Fruit fly (Drosophila melanogaster) whole organism, embryonic: ENCODE results near the gene CG7080.

Experiments used
- Awh ChIP-seq: fragments of 200-800 bp; sonication (Bioruptor generic); IDR thresholded peaks from 2 replicates; pipeline ENCODE4, ENCODE4 v1.3.6; 2022; ENCODE audit warnings: missing biosample characterization, missing genetic modification characterization
- CG10321 ChIP-seq: fragments of 200-800 bp; sonication (Bioruptor generic); IDR thresholded peaks from 2 replicates; pipeline ENCODE4 v1.3.6; 2022; ENCODE audit warnings: missing biosample characterization, missing genetic modification characterization
- CG11723 ChIP-seq: fragments of 200-800 bp; sonication (Bioruptor generic); optimal IDR thresholded peaks from 2 replicates; lab custom pipeline; 2017; ENCODE audit warnings: missing biosample characterization, mild to moderate bottlenecking, missing genetic modification characterization
- CG12299 ChIP-seq: fragments of 200-800 bp; sonication (Bioruptor generic); optimal IDR thresholded peaks from 2 replicates; lab custom pipeline; 2018; ENCODE audit warnings: missing biosample characterization, mild to moderate bottlenecking, missing genetic modification characterization
- CG13296 ChIP-seq: fragments of 200-800 bp; sonication (Bioruptor generic); optimal IDR thresholded peaks from 3 replicates; lab custom pipeline; 2018; ENCODE audit warnings: missing biosample characterization, mild to moderate bottlenecking, missing genetic modification characterization
- CG14710 ChIP-seq: fragments of 200-800 bp; sonication (Bioruptor generic); optimal IDR thresholded peaks from 3 replicates; lab custom pipeline; 2019; ENCODE audit warnings: missing biosample characterization, mild to moderate bottlenecking, missing genetic modification characterization, moderate library complexity
- CG16863 ChIP-seq: fragments of 200-800 bp; sonication (Bioruptor generic); optimal IDR thresholded peaks from 3 replicates; lab custom pipeline; 2016; ENCODE audit warnings: missing biosample characterization, missing genetic modification characterization
- CG17385 ChIP-seq: fragments of 200-800 bp; sonication (Bioruptor generic); optimal IDR thresholded peaks from 3 replicates; lab custom pipeline; 2018; ENCODE audit warnings: missing biosample characterization, mild to moderate bottlenecking, missing genetic modification characterization
- CG17568 ChIP-seq: fragments of 200-800 bp; sonication (Bioruptor generic); optimal IDR thresholded peaks from 2 replicates; lab custom pipeline; 2018; ENCODE audit warnings: missing biosample characterization, mild to moderate bottlenecking, missing genetic modification characterization, moderate library complexity
- CG18262 ChIP-seq: fragments of 200-800 bp; optimal IDR thresholded peaks from 3 replicates; lab custom pipeline; 2019; ENCODE audit warnings: missing biosample characterization, mild to moderate bottlenecking, missing genetic modification characterization, moderate library complexity
- CG2116 ChIP-seq: fragments of 200-800 bp; sonication (Bioruptor generic); optimal IDR thresholded peaks from 3 replicates; lab custom pipeline; 2018; ENCODE audit warnings: missing biosample characterization, mild to moderate bottlenecking, missing genetic modification characterization
- CG2202 ChIP-seq: fragments of 200-800 bp; sonication (Bioruptor generic); optimal IDR thresholded peaks from 2 replicates; lab custom pipeline; 2018; ENCODE audit warnings: missing biosample characterization, mild to moderate bottlenecking, missing genetic modification characterization
- CG33557 ChIP-seq: fragments of 200-800 bp; sonication (Bioruptor generic); optimal IDR thresholded peaks from 2 replicates; lab custom pipeline; 2019; ENCODE audit warnings: missing biosample characterization, mild to moderate bottlenecking, missing genetic modification characterization, moderate library complexity
- CG42726 ChIP-seq: fragments of 200-800 bp; sonication (Bioruptor generic); IDR thresholded peaks from 2 replicates; pipeline ENCODE4 v1.3.6; 2022; ENCODE audit warnings: missing biosample characterization, missing genetic modification characterization; ENCODE audit not compliant: partially characterized antibody
- CG6854 ChIP-seq: fragments of 200-800 bp; sonication (Bioruptor generic); optimal IDR thresholded peaks from 3 replicates; lab custom pipeline; 2017; ENCODE audit warnings: missing biosample characterization, mild to moderate bottlenecking, missing genetic modification characterization
- CG7372 ChIP-seq: fragments of 200-800 bp; sonication (Bioruptor generic); IDR thresholded peaks from 2 replicates; pipeline ENCODE4 v1.3.6; 2022; ENCODE audit warnings: missing biosample characterization, missing genetic modification characterization
- CG8388 ChIP-seq: fragments of 200-800 bp; sonication (Bioruptor generic); optimal IDR thresholded peaks from 2 replicates; lab custom pipeline; 2019; ENCODE audit warnings: missing biosample characterization, mild to moderate bottlenecking, missing genetic modification characterization, moderate library complexity
- CG8765 ChIP-seq: fragments of 200-800 bp; sonication (Bioruptor generic); IDR thresholded peaks from 2 replicates; pipeline ENCODE4 v1.3.6; 2022; ENCODE audit warnings: missing biosample characterization, missing genetic modification characterization
- CG8924 ChIP-seq: fragments of 200-800 bp; optimal IDR thresholded peaks from 3 replicates; lab custom pipeline; 2019; ENCODE audit warnings: missing biosample characterization, mild to moderate bottlenecking, missing genetic modification characterization, moderate library complexity
- CG9609 ChIP-seq: fragments of 200-800 bp; sonication (Bioruptor generic); optimal IDR thresholded peaks from 3 replicates; lab custom pipeline; 2016; ENCODE audit warnings: missing biosample characterization, missing genetic modification characterization
- Chrac-16 ChIP-seq: fragments of 200-800 bp; sonication (Bioruptor generic); optimal IDR thresholded peaks from 3 replicates; lab custom pipeline; 2016; ENCODE audit warnings: missing biosample characterization, missing genetic modification characterization
- D ChIP-seq, 2 experiments: fragments of 200-800 bp in 1 of 2; fragments of >200 bp in 1 of 2; sonication (Bioruptor generic) in 1 of 2; optimal IDR thresholded peaks; 2 replicates in 1 of 2; 3 replicates in 1 of 2; lab custom pipeline; 2017; ENCODE audit warnings: mild to moderate bottlenecking in 1 of 2, missing biosample characterization in 1 of 2, missing genetic modification characterization in 1 of 2, missing genetic modification reagents in 1 of 2
- Doc2 ChIP-seq: fragments of 200-800 bp; sonication (Bioruptor generic); IDR thresholded peaks from 2 replicates; pipeline ENCODE4 v1.3.6; 2022; ENCODE audit warnings: missing biosample characterization, missing genetic modification characterization
- Drgx ChIP-seq: fragments of 200-800 bp; sonication (Bioruptor generic); IDR thresholded peaks from 2 replicates; pipeline ENCODE4 v1.3.6; 2022; ENCODE audit warnings: missing biosample characterization, missing genetic modification characterization
- Eip74EF ChIP-seq, 2 experiments: fragments of 200-800 bp in 1 of 2; fragments of >200 bp in 1 of 2; sonication (Bioruptor generic) in 1 of 2; optimal IDR thresholded peaks; 2 replicates each; lab custom pipeline; 2017 to 2019; ENCODE audit warnings: missing biosample characterization in 2 of 2, missing genetic modification characterization in 2 of 2, mild to moderate bottlenecking in 1 of 2, moderate library complexity in 1 of 2
- HLH3B ChIP-seq: fragments of 200-800 bp; sonication (Bioruptor generic); IDR thresholded peaks from 2 replicates; pipeline ENCODE4 v1.3.6; 2022; ENCODE audit warnings: missing biosample characterization, missing genetic modification characterization
- Hr51 ChIP-seq, 2 experiments: fragments of 200-800 bp; sonication (Bioruptor generic); optimal IDR thresholded peaks; 2 replicates in 1 of 2; 3 replicates in 1 of 2; lab custom pipeline; 2016 to 2018; ENCODE audit warnings: missing biosample characterization in 2 of 2, missing genetic modification characterization in 2 of 2, mild to moderate bottlenecking in 1 of 2, moderate library complexity in 1 of 2
- Med ChIP-seq: fragments of 200-800 bp; sonication (Bioruptor generic); peaks from one replicate; lab custom pipeline; 2016; ENCODE audit warnings: missing biosample characterization, missing genetic modification characterization, mild to moderate bottlenecking, inconsistent platforms, moderate library complexity
- Myb ChIP-seq: fragments of 200-800 bp; sonication (Bioruptor generic); optimal IDR thresholded peaks from 2 replicates; lab custom pipeline; 2016; ENCODE audit warnings: missing biosample characterization, missing genetic modification characterization
- Nf-YA ChIP-seq: fragments of 200-800 bp; sonication (Bioruptor generic); IDR thresholded peaks from 2 replicates; pipeline ENCODE4 v1.3.6; 2022; ENCODE audit warnings: missing biosample characterization, missing genetic modification characterization
- PHDP ChIP-seq: fragments of 200-800 bp; sonication (Bioruptor generic); optimal IDR thresholded peaks from 3 replicates; lab custom pipeline; 2018; ENCODE audit warnings: missing biosample characterization, mild to moderate bottlenecking, missing genetic modification characterization, moderate library complexity
- Rfx ChIP-seq: fragments of 200-800 bp; sonication (Bioruptor generic); IDR thresholded peaks from 2 replicates; pipeline ENCODE4 v1.3.6; 2022; ENCODE audit warnings: missing biosample characterization, missing genetic modification characterization
- Sox102F ChIP-seq: fragments of 200-800 bp; sonication (Bioruptor generic); optimal IDR thresholded peaks from 2 replicates; lab custom pipeline; 2018; ENCODE audit warnings: missing biosample characterization, mild to moderate bottlenecking, missing genetic modification characterization, moderate library complexity
- bsh ChIP-seq, 2 experiments: fragments of 200-800 bp; sonication (Bioruptor generic); optimal IDR thresholded peaks; 2 replicates each; lab custom pipeline; 2017 to 2018; ENCODE audit warnings: mild to moderate bottlenecking in 2 of 2, missing biosample characterization in 2 of 2, missing genetic modification characterization in 2 of 2, moderate library complexity in 1 of 2
- fd64A ChIP-seq: fragments of 200-800 bp; sonication (Bioruptor generic); optimal IDR thresholded peaks from 3 replicates; lab custom pipeline; 2018; ENCODE audit warnings: missing biosample characterization, mild to moderate bottlenecking, missing genetic modification characterization
- gce ChIP-seq: fragments of 200-800 bp; sonication (Bioruptor generic); IDR thresholded peaks from 3 replicates; pipeline ENCODE4 v1.3.6; 2022; ENCODE audit warnings: missing biosample characterization, missing genetic modification characterization
- gsb-n ChIP-seq: fragments of 200-800 bp; sonication (Bioruptor generic); optimal IDR thresholded peaks from 3 replicates; lab custom pipeline; 2018; ENCODE audit warnings: missing biosample characterization, mild to moderate bottlenecking, missing genetic modification characterization
- h ChIP-seq: fragments of >200 bp; optimal IDR thresholded peaks from 2 replicates; lab custom pipeline; 2017
- hbn ChIP-seq: fragments of 200-800 bp; sonication (Bioruptor generic); IDR thresholded peaks from 2 replicates; pipeline ENCODE4 v1.3.6; 2022; ENCODE audit warnings: missing biosample characterization, missing genetic modification characterization; ENCODE audit not compliant: partially characterized antibody
- odd ChIP-seq: fragments of 200-800 bp; sonication (Bioruptor generic); optimal IDR thresholded peaks from 2 replicates; lab custom pipeline; 2017; ENCODE audit warnings: missing biosample characterization, mild to moderate bottlenecking, missing genetic modification characterization
- phol ChIP-seq: fragments of 200-800 bp; sonication (Bioruptor generic); optimal IDR thresholded peaks from 3 replicates; lab custom pipeline; 2018; ENCODE audit warnings: missing biosample characterization, mild to moderate bottlenecking, missing genetic modification characterization, moderate library complexity
- psq ChIP-seq: fragments of 200-800 bp; sonication (Bioruptor generic); optimal IDR thresholded peaks from 2 replicates; lab custom pipeline; 2017; ENCODE audit warnings: missing biosample characterization, missing genetic modification characterization
- pzg ChIP-seq: fragments of 200-800 bp; sonication (Bioruptor generic); optimal IDR thresholded peaks from 3 replicates; lab custom pipeline; 2018; ENCODE audit warnings: missing biosample characterization, mild to moderate bottlenecking, missing genetic modification characterization, moderate library complexity
- sna ChIP-seq: fragments of 200-800 bp; sonication (Bioruptor generic); IDR thresholded peaks from 2 replicates; pipeline ENCODE4 v1.3.6; 2022; ENCODE audit warnings: missing biosample characterization, missing genetic modification characterization; ENCODE audit not compliant: partially characterized antibody
- ssp ChIP-seq: fragments of 200-800 bp; sonication (Bioruptor generic); IDR thresholded peaks from 2 replicates; pipeline ENCODE4 v1.3.6; 2022; ENCODE audit warnings: missing biosample characterization, missing genetic modification characterization
- twi ChIP-seq: fragments of 200-800 bp; optimal IDR thresholded peaks from 2 replicates; lab custom pipeline; 2019; ENCODE audit warnings: missing biosample characterization, mild to moderate bottlenecking, missing genetic modification characterization, moderate library complexity
- tx ChIP-seq: fragments of 200-800 bp; sonication (Bioruptor generic); optimal IDR thresholded peaks from 2 replicates; lab custom pipeline; 2016; ENCODE audit warnings: missing biosample characterization, missing genetic modification characterization
- yki ChIP-seq: fragments of >200 bp; optimal IDR thresholded peaks from 3 replicates; lab custom pipeline; 2018

Gene CG7080

DNA sequence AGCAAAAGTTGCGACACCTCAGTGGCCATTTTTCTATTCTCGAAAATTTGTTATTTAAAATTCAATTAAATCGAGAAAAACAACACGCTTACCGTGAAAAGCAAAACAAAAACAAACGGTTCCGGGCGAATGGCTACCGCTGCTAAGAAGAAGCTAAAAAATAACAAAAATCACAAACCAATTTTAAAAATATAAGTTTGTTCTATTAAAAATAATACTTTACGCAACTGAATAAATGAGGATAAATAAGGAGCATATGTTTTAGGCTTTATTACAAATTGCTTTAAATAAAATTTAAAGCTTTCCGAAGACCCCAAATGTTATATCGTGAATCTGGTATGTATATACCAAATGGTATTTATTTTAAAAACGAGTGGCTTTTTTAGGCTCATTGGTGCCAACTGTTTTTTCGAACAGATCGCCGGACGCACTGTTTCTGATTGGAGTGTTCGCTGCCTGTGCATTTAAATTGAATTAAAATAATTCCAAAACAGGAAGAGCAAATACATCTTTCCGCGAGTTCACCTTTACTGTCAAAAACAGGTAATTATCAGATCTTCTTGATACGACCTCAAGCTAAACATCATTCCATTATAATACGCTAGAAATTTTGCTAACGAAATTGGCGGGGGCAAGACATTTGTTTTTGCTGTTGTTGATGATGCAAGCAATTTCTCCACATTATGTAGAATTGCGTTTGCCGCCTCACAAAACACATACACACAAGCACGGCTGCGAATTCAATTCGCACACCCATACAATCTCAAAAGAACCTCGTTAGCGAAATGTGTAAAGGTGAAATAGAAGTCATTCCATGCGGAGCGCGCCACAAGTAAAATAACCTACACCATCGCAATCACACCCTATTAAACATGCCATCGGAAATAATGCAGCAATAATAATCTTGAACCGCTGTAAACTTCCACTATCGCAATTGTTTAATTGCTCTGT lies 38.3 kb downstream of the CG7080 start, which contains the start of the genes Polr3F and PyK (continued):
- TF ChIP-seq CG11723 (GFP tag; lab: Kevin White, UChicago) (no peak), CG10321 (GFP tag; lab: Robert Waterston, UW) (no peak), tx (no peak), twi (tag; lab: Kevin White, UChicago) (peak; percentile 9), CG12299 (no peak), CG7372 (GFP tag; lab: Robert Waterston, UW) (no peak), PHDP (peak; percentile 56), CG17385 (GFP tag; lab: Kevin White, UChicago) (peak; percentile 98), CG8388 (GFP tag; lab: Kevin White, UChicago) (peak; percentile 38), Chrac-16 (GFP tag; lab: Kevin White, UChicago) (peak; percentile 8), h (no peak), fd64A (no peak), Awh (GFP tag; lab: Robert Waterston, UW) (no peak), odd (GFP tag; lab: Kevin White, UChicago) (no peak), Eip74EF (GFP tag; optimal IDR thresholded peaks at IDR 0.05; lab: Kevin White, UChicago) (no peak), hbn (GFP tag; lab: Robert Waterston, UW) (0 out of 2 replicates have a peak, but pooled peaks have one; percentile 36), CG2202 (tag; lab: Kevin White, UChicago) (peak; percentile 15), sna (GFP tag; lab: Robert Waterston, UW) (0 out of 2 replicates have a peak, but pooled peaks have one; percentile 17), gsb-n (tag; lab: Kevin White, UChicago) (peak; percentile 13), Doc2 (GFP tag; lab: Robert Waterston, UW) (no peak), phol (peak; percentile 47), CG42726 (GFP tag; lab: Robert Waterston, UW) (no peak), CG13296 (GFP tag; lab: Kevin White, UChicago) (peak; percentile 4), gce (GFP tag; lab: Robert Waterston, UW) (no peak), Myb (GFP tag; lab: Kevin White, UChicago) (peak; percentile 69), CG6854 (GFP tag; lab: Kevin White, UChicago) (no peak), CG8924 (tag; lab: Kevin White, UChicago) (peak; percentile 34), CG14710 (tag; lab: Kevin White, UChicago) (peak; percentile 93), ssp (no peak), yki (lab: Kevin White, UChicago) (no peak), CG8765 (GFP tag; lab: Robert Waterston, UW) (no peak), CG33557 (GFP tag; lab: Kevin White, UChicago) (peak; percentile 19), bsh (GFP tag; optimal IDR thresholded peaks at IDR 0.05; lab: Kevin White, UChicago) (peak in 1 of 2 experiments; percentile 46), Rfx (GFP tag; lab: Robert Waterston, UW) (no peak), CG9609 (GFP tag; lab: Kevin White, UChicago) (no peak), CG18262 (tag; lab: Kevin White, UChicago) (peak; percentile 34), CG16863 (GFP tag; lab: Kevin White, UChicago) (peak; percentile 3), psq (no peak), Med (GFP tag; lab: Kevin White, UChicago) (peak; percentile 60), CG17568 (GFP tag; lab: Kevin White, UChicago) (peak; percentile 1), Hr51 (GFP tag; optimal IDR thresholded peaks at IDR 0.05; lab: Kevin White, UChicago) (peak in 1 of 2 experiments; percentile 56), HLH3B (GFP tag; lab: Robert Waterston, UW) (no peak), CG2116 (GFP tag; lab: Kevin White, UChicago) (peak; percentile 32), D (optimal IDR thresholded peaks at IDR 0.05; lab: Kevin White, UChicago) (no peak), D (GFP tag; optimal IDR thresholded peaks at IDR 0.05; lab: Kevin White, UChicago) (no peak), pzg (GFP tag; lab: Kevin White, UChicago) (peak; percentile 60), Drgx (GFP tag; lab: Robert Waterston, UW) (peak; percentile 14; the same call in 1 of the 2 replicates), Sox102F (peak; percentile 30), Nf-YA (GFP tag; lab: Robert Waterston, UW) (no peak)
